Fruit fly (Drosophila melanogaster) whole organism, embryonic: Measurements from ENCODE around the gene pod1.

Source experiments
- Ada2b ChIP-seq: fragments of 200-800 bp; sonication (Bioruptor generic); IDR thresholded peaks from 2 replicates; pipeline ENCODE4 v1.3.6; 2022; ENCODE audit warnings: missing biosample characterization, missing genetic modification characterization
- Bgb ChIP-seq: fragments of 200-800 bp; sonication (Bioruptor generic); IDR thresholded peaks from 2 replicates; pipeline ENCODE4 v1.3.6; 2022; ENCODE audit warnings: missing biosample characterization, missing genetic modification characterization; ENCODE audit not compliant: partially characterized antibody
- CG10209 ChIP-seq: fragments of 200-800 bp; sonication (Bioruptor generic); optimal IDR thresholded peaks from 3 replicates; lab custom pipeline; 2017; ENCODE audit warnings: missing biosample characterization, mild to moderate bottlenecking, missing genetic modification characterization, missing genetic modification reagents
- CG11504 ChIP-seq: fragments of 200-800 bp; sonication (Bioruptor generic); optimal IDR thresholded peaks from 3 replicates; lab custom pipeline; 2019; ENCODE audit warnings: missing biosample characterization, mild to moderate bottlenecking, missing genetic modification characterization, moderate library complexity
- CG11696 ChIP-seq: fragments of 200-800 bp; sonication (Bioruptor generic); IDR thresholded peaks from 2 replicates; pipeline ENCODE4 v1.3.6; 2022; ENCODE audit warnings: missing biosample characterization, missing genetic modification characterization
- CG12299 ChIP-seq: fragments of 200-800 bp; sonication (Bioruptor generic); optimal IDR thresholded peaks from 2 replicates; lab custom pipeline; 2018; ENCODE audit warnings: missing biosample characterization, mild to moderate bottlenecking, missing genetic modification characterization
- CG12659 ChIP-seq: fragments of 200-800 bp; sonication (Bioruptor generic); optimal IDR thresholded peaks from 3 replicates; lab custom pipeline; 2017; ENCODE audit warnings: mild to moderate bottlenecking, missing biosample characterization, missing genetic modification reagents, missing genetic modification characterization
- CG12769 ChIP-seq: fragments of 200-800 bp; sonication (Bioruptor generic); optimal IDR thresholded peaks from 2 replicates; lab custom pipeline; 2019; ENCODE audit warnings: missing biosample characterization, mild to moderate bottlenecking, missing genetic modification characterization, moderate library complexity
- CG13296 ChIP-seq: fragments of 200-800 bp; sonication (Bioruptor generic); optimal IDR thresholded peaks from 3 replicates; lab custom pipeline; 2018; ENCODE audit warnings: missing biosample characterization, mild to moderate bottlenecking, missing genetic modification characterization
- CG1529 ChIP-seq: fragments of 200-800 bp; sonication (Bioruptor generic); optimal IDR thresholded peaks from 3 replicates; lab custom pipeline; 2018; ENCODE audit warnings: missing biosample characterization, missing genetic modification characterization
- CG15696 ChIP-seq: fragments of 200-800 bp; sonication (Bioruptor generic); optimal IDR thresholded peaks from 2 replicates; lab custom pipeline; 2019; ENCODE audit warnings: missing biosample characterization, mild to moderate bottlenecking, missing genetic modification characterization, moderate library complexity
- CG2116 ChIP-seq: fragments of 200-800 bp; sonication (Bioruptor generic); optimal IDR thresholded peaks from 3 replicates; lab custom pipeline; 2018; ENCODE audit warnings: missing biosample characterization, mild to moderate bottlenecking, missing genetic modification characterization
- CG2199 ChIP-seq: fragments of 200-800 bp; sonication (Bioruptor generic); IDR thresholded peaks from 3 replicates; pipeline ENCODE4 v1.3.6; 2022; ENCODE audit warnings: missing biosample characterization, missing genetic modification characterization
- CG31441 ChIP-seq: fragments of 200-800 bp; sonication (Bioruptor generic); IDR thresholded peaks from 2 replicates; pipeline ENCODE4 v1.3.6; 2022; ENCODE audit warnings: missing biosample characterization, missing genetic modification characterization
- CG34224 ChIP-seq: fragments of 200-800 bp; sonication (Bioruptor generic); IDR thresholded peaks from 3 replicates; pipeline ENCODE4 v1.3.6; 2022; ENCODE audit warnings: missing biosample characterization, missing genetic modification characterization; ENCODE audit not compliant: partially characterized antibody
- CG4424 ChIP-seq: fragments of 200-800 bp; sonication (Bioruptor generic); optimal IDR thresholded peaks from 3 replicates; lab custom pipeline; 2016; ENCODE audit warnings: missing biosample characterization, missing genetic modification characterization
- CG6175 ChIP-seq: fragments of 200-800 bp; sonication (Bioruptor generic); IDR thresholded peaks from 3 replicates; pipeline ENCODE4 v1.3.6; 2022; ENCODE audit warnings: missing biosample characterization, missing genetic modification characterization
- CG6272 ChIP-seq: fragments of 200-800 bp; sonication (Bioruptor generic); IDR thresholded peaks from 2 replicates; pipeline ENCODE4 v1.3.6; 2022; ENCODE audit warnings: missing biosample characterization, missing genetic modification characterization
- CG6683 ChIP-seq: fragments of 200-800 bp; sonication (Bioruptor generic); optimal IDR thresholded peaks from 2 replicates; lab custom pipeline; 2017; ENCODE audit warnings: missing biosample characterization, mild to moderate bottlenecking, missing genetic modification characterization, missing genetic modification reagents
- CG7556 ChIP-seq: fragments of 200-800 bp; sonication (Bioruptor generic); optimal IDR thresholded peaks from 2 replicates; lab custom pipeline; 2017; ENCODE audit warnings: missing biosample characterization, mild to moderate bottlenecking, missing genetic modification characterization
- CG7839 ChIP-seq: fragments of 200-800 bp; sonication (Bioruptor generic); optimal IDR thresholded peaks from 3 replicates; lab custom pipeline; 2018; ENCODE audit warnings: missing biosample characterization, mild to moderate bottlenecking, missing genetic modification characterization, moderate library complexity
- D19B ChIP-seq: fragments of 200-800 bp; sonication (Bioruptor generic); optimal IDR thresholded peaks from 2 replicates; lab custom pipeline; 2017; ENCODE audit warnings: missing biosample characterization, mild to moderate bottlenecking, missing genetic modification characterization
- Doc3 ChIP-seq: fragments of 200-800 bp; sonication (Bioruptor generic); IDR thresholded peaks from 3 replicates; pipeline ENCODE4 v1.3.6; 2022; ENCODE audit warnings: missing biosample characterization, missing genetic modification characterization; ENCODE audit not compliant: partially characterized antibody
- Dp ChIP-seq: fragments of 200-800 bp; sonication (Bioruptor generic); optimal IDR thresholded peaks from 2 replicates; lab custom pipeline; 2018; ENCODE audit warnings: missing biosample characterization, mild to moderate bottlenecking, missing genetic modification characterization, moderate library complexity
- H15 ChIP-seq: fragments of 200-800 bp; sonication (Bioruptor generic); IDR thresholded peaks from 3 replicates; pipeline ENCODE4 v1.3.6; 2022; ENCODE audit warnings: missing biosample characterization, missing genetic modification characterization
- Hey ChIP-seq: fragments of 200-800 bp; sonication (Bioruptor generic); optimal IDR thresholded peaks from 3 replicates; lab custom pipeline; 2018; ENCODE audit warnings: missing biosample characterization, mild to moderate bottlenecking, missing genetic modification characterization
- Hmr ChIP-seq: fragments of 200-800 bp; sonication (Bioruptor generic); optimal IDR thresholded peaks from 3 replicates; lab custom pipeline; 2017; ENCODE audit warnings: mild to moderate bottlenecking, missing biosample characterization, missing genetic modification reagents, missing genetic modification characterization
- Meics ChIP-seq: fragments of 200-800 bp; sonication (Bioruptor generic); optimal IDR thresholded peaks from 2 replicates; lab custom pipeline; 2017; ENCODE audit warnings: missing biosample characterization, mild to moderate bottlenecking, missing genetic modification characterization
- Mrtf ChIP-seq: fragments of 200-800 bp; sonication (Bioruptor generic); IDR thresholded peaks from 3 replicates; pipeline ENCODE4 v1.3.6; 2022; ENCODE audit warnings: missing biosample characterization, missing genetic modification characterization
- NC2α ChIP-seq: fragments of 200-800 bp; sonication (Bioruptor generic); optimal IDR thresholded peaks from 2 replicates; lab custom pipeline; 2016; ENCODE audit warnings: missing biosample characterization, missing genetic modification characterization
- Nf-YC ChIP-seq: fragments of 200-800 bp; optimal IDR thresholded peaks from 3 replicates; lab custom pipeline; 2019; ENCODE audit warnings: missing biosample characterization, mild to moderate bottlenecking, missing genetic modification characterization, moderate library complexity
- PHDP ChIP-seq: fragments of 200-800 bp; sonication (Bioruptor generic); optimal IDR thresholded peaks from 3 replicates; lab custom pipeline; 2018; ENCODE audit warnings: missing biosample characterization, mild to moderate bottlenecking, missing genetic modification characterization, moderate library complexity
- Rx ChIP-seq: fragments of 200-800 bp; sonication (Bioruptor generic); IDR thresholded peaks from 2 replicates; pipeline ENCODE4 v1.3.6; 2022; ENCODE audit warnings: missing biosample characterization, missing genetic modification characterization
- Sry-δ ChIP-seq: fragments of 200-800 bp; sonication (Bioruptor generic); optimal IDR thresholded peaks from 2 replicates; lab custom pipeline; 2016; ENCODE audit warnings: missing biosample characterization, missing genetic modification characterization
- TFAM ChIP-seq: fragments of 200-800 bp; sonication (Bioruptor generic); optimal IDR thresholded peaks from 2 replicates; lab custom pipeline; 2017; ENCODE audit warnings: missing biosample characterization, missing genetic modification characterization, inconsistent platforms
- ato ChIP-seq: fragments of 200-800 bp; sonication (Bioruptor generic); IDR thresholded peaks from 2 replicates; pipeline ENCODE4 v1.3.6; 2022; ENCODE audit warnings: missing biosample characterization, missing genetic modification characterization; ENCODE audit not compliant: partially characterized antibody
- bowl ChIP-seq: fragments of 200-800 bp; sonication (Bioruptor generic); IDR thresholded peaks from 2 replicates; pipeline ENCODE4 v1.3.6; 2022; ENCODE audit warnings: missing biosample characterization, missing genetic modification characterization
- ci ChIP-seq: fragments of 200-800 bp; sonication (Bioruptor generic); IDR thresholded peaks from 3 replicates; pipeline ENCODE4 v1.3.6; 2022; ENCODE audit warnings: missing biosample characterization, missing genetic modification characterization
- dpn ChIP-seq, 2 experiments: fragments of 200-800 bp; sonication (Bioruptor generic); optimal IDR thresholded peaks; 3 replicates each; lab custom pipeline; 2016; ENCODE audit warnings: missing biosample characterization in 2 of 2, missing genetic modification characterization in 2 of 2
- ftz-f1 ChIP-seq: fragments of 200-800 bp; sonication (Bioruptor generic); optimal IDR thresholded peaks from 2 replicates; lab custom pipeline; 2016; ENCODE audit warnings: missing biosample characterization, missing genetic modification characterization
- gce ChIP-seq: fragments of 200-800 bp; sonication (Bioruptor generic); IDR thresholded peaks from 3 replicates; pipeline ENCODE4 v1.3.6; 2022; ENCODE audit warnings: missing biosample characterization, missing genetic modification characterization
- hkb ChIP-seq, 2 experiments: fragments of 200-800 bp in 1 of 2; fragments of >200 bp in 1 of 2; sonication (Bioruptor generic) in 1 of 2; IDR thresholded peaks in 1 of 2; optimal IDR thresholded peaks in 1 of 2; 2 replicates each; pipeline versions ENCODE4 v1.3.6 to Lab custom; 2017 to 2022; ENCODE audit warnings: missing biosample characterization in 1 of 2, missing genetic modification characterization in 1 of 2
- onecut ChIP-seq: fragments of 200-800 bp; sonication (Bioruptor generic); IDR thresholded peaks from 2 replicates; pipeline ENCODE4 v1.3.6; 2022; ENCODE audit warnings: missing biosample characterization, missing genetic modification characterization
- otp ChIP-seq: fragments of 200-800 bp; sonication (Bioruptor generic); IDR thresholded peaks from 3 replicates; pipeline ENCODE4, ENCODE4 v1.3.6; 2022; ENCODE audit warnings: missing biosample characterization, missing genetic modification characterization
- phol ChIP-seq: fragments of 200-800 bp; sonication (Bioruptor generic); optimal IDR thresholded peaks from 3 replicates; lab custom pipeline; 2018; ENCODE audit warnings: missing biosample characterization, mild to moderate bottlenecking, missing genetic modification characterization, moderate library complexity
- rib ChIP-seq: fragments of 200-800 bp; sonication (Bioruptor generic); IDR thresholded peaks from 2 replicates; pipeline ENCODE4 v1.3.6; 2022; ENCODE audit warnings: missing biosample characterization, missing genetic modification characterization
- sim ChIP-seq: fragments of 200-800 bp; sonication (Bioruptor generic); IDR thresholded peaks from 2 replicates; pipeline ENCODE4 v1.3.6; 2022; ENCODE audit warnings: missing biosample characterization, missing genetic modification characterization
- slbo ChIP-seq: fragments of 200-800 bp; sonication (Bioruptor generic); IDR thresholded peaks from 2 replicates; pipeline ENCODE4 v1.3.6; 2022; ENCODE audit warnings: missing biosample characterization, missing genetic modification characterization
- sqz ChIP-seq: fragments of 200-800 bp; sonication (Bioruptor generic); optimal IDR thresholded peaks from 3 replicates; lab custom pipeline; 2018; ENCODE audit warnings: missing biosample characterization, mild to moderate bottlenecking, missing genetic modification characterization

pod1 gene

DNA sequence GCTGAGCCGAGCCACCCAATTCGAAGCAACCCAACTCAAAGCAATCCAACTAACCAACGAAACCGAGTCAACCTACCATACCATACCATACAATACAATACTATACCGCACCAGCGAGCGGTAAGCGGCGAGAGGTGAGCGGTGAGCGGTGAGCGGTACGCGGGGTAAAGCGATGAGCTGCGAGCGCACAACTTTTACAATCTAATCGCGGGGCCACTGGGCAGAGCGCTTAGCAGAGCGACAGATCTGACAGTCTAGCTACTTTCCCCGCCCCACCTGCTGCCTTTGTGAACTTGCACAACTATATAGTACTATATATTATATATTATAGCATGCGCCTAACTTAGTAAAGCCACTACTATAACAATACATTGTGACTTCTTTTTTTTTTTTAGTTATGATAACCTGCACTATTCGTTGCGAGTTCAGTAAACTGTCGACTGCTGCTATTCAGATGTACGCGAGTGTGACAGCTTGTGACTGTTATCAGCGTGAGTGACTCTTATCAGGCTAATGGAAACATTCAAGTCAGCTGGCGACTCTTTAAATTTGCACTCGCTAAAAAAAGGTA lies 2.7 kb upstream of the pod1 start (continued):
- TF ChIP-seq D19B (GFP tag; lab: Kevin White, UChicago) (no peak), hkb (optimal IDR thresholded peaks at IDR 0.05; lab: Kevin White, UChicago) (no peak), hkb (GFP tag; IDR thresholded peaks at IDR 0.05; lab: Robert Waterston, UW) (0 out of 2 replicates have a peak, but pooled peaks have one; percentile 10), Sry-δ (GFP tag; lab: Kevin White, UChicago) (no peak), gce (GFP tag; lab: Robert Waterston, UW) (no peak), CG12299 (tag; lab: Kevin White, UChicago) (no peak), sim (no peak), CG15696 (tag; lab: Kevin White, UChicago) (no peak), Dp (GFP tag; lab: Kevin White, UChicago) (no peak), CG10209 (GFP tag; lab: Kevin White, UChicago) (peak; percentile 45), Hey (tag; lab: Kevin White, UChicago) (no peak), NC2α (GFP tag; lab: Kevin White, UChicago) (no peak), CG12769 (peak; percentile 58), Meics (GFP tag; lab: Kevin White, UChicago) (peak; percentile 60), CG11504 (tag; lab: Kevin White, UChicago) (peak; percentile 47), Doc3 (GFP tag; lab: Robert Waterston, UW) (no peak), CG2116 (GFP tag; lab: Kevin White, UChicago) (no peak), CG2199 (GFP tag; lab: Robert Waterston, UW) (peak; percentile 98), CG1529 (GFP tag; lab: Kevin White, UChicago) (no peak), Rx (peak; percentile 46; the same call in 1 of the 2 replicates), PHDP (peak; percentile 53), CG6175 (GFP tag; lab: Robert Waterston, UW) (0 out of 3 replicates have a peak, but pooled peaks have one; percentile 17), CG12659 (peak; percentile 56), ato (GFP tag; lab: Robert Waterston, UW) (no peak), Nf-YC (tag; lab: Kevin White, UChicago) (peak; percentile 30), CG6272 (GFP tag; lab: Robert Waterston, UW) (no peak), CG31441 (GFP tag; lab: Robert Waterston, UW) (peak; percentile 51; the same call in 1 of the 2 replicates), ftz-f1 (GFP tag; lab: Kevin White, UChicago) (peak; percentile 36), CG6683 (GFP tag; lab: Kevin White, UChicago) (peak; percentile 24), CG7556 (GFP tag; lab: Kevin White, UChicago) (peak; percentile 44), phol (tag; lab: Kevin White, UChicago) (peak; percentile 40), slbo (GFP tag; lab: Robert Waterston, UW) (peak; percentile 32; the same call in 1 of the 2 replicates), Bgb (GFP tag; lab: Robert Waterston, UW) (peak; percentile 23; the same call in 1 of the 2 replicates), bowl (GFP tag; lab: Robert Waterston, UW) (peak; percentile 16; the same call in 1 of the 2 replicates), Mrtf (0 out of 3 replicates have a peak, but pooled peaks have one; percentile 26), CG7839 (peak; percentile 51), Ada2b (GFP tag; lab: Robert Waterston, UW) (peak; percentile 37; the same call in 1 of the 2 replicates), TFAM (GFP tag; lab: Kevin White, UChicago) (no peak), Hmr (GFP tag; lab: Kevin White, UChicago) (peak; percentile 52), rib (peak; percentile 68), ci (GFP tag; lab: Robert Waterston, UW) (peak; percentile 68; the same call in 2 of the 3 replicates), dpn (GFP tag; optimal IDR thresholded peaks at IDR 0.05; lab: Kevin White, UChicago) (peak in 1 of 2 experiments; percentile 6), CG4424 (GFP tag; lab: Kevin White, UChicago) (peak; percentile 45), sqz (GFP tag; lab: Kevin White, UChicago) (no peak), CG11696 (GFP tag; lab: Robert Waterston, UW) (peak; percentile 89), CG34224 (GFP tag; lab: Robert Waterston, UW) (no peak), CG13296 (GFP tag; lab: Kevin White, UChicago) (peak; percentile 21), H15 (GFP tag; lab: Robert Waterston, UW) (0 out of 3 replicates have a peak, but pooled peaks have one; percentile 28), onecut (GFP tag; lab: Robert Waterston, UW) (no peak), otp (GFP tag; lab: Robert Waterston, UW) (0 out of 3 replicates have a peak, but pooled peaks have one; percentile 24)
